Fruit fly (Drosophila melanogaster) whole organism, prepupa: Measurements from ENCODE around the gene eater.

Source experiments
- CG11762 ChIP-seq: fragments of 200-800 bp; sonication (Bioruptor generic); optimal IDR thresholded peaks from 3 replicates; lab custom pipeline; 2016; ENCODE audit warnings: missing biosample characterization, missing genetic modification characterization; ENCODE audit not compliant: insufficient read depth
- CG8119 ChIP-seq: fragments of 200-800 bp; sonication (Bioruptor generic); IDR thresholded peaks from 3 replicates; pipeline ENCODE4 v1.3.6; 2022; ENCODE audit warnings: missing biosample characterization, missing genetic modification characterization
- Lpt ChIP-seq: fragments of 200-800 bp; sonication (Bioruptor generic); optimal IDR thresholded peaks from 3 replicates; lab custom pipeline; 2016; ENCODE audit warnings: missing biosample characterization, missing genetic modification characterization
- Sox15 ChIP-seq: fragments of 200-800 bp; sonication (Bioruptor generic); optimal IDR thresholded peaks from 3 replicates; lab custom pipeline; 2016; ENCODE audit warnings: missing biosample characterization, missing genetic modification characterization
- dsx ChIP-seq: fragments of 200-800 bp; optimal IDR thresholded peaks from 3 replicates; lab custom pipeline; 2019; ENCODE audit warnings: missing biosample characterization, mild to moderate bottlenecking, missing genetic modification characterization, moderate library complexity; ENCODE audit not compliant: poor library complexity, severe bottlenecking
- salr ChIP-seq, 2 experiments: fragments of 200-800 bp; sonication (Bioruptor generic); optimal IDR thresholded peaks; 3 replicates each; lab custom pipeline; 2016 to 2018; ENCODE audit warnings: missing biosample characterization in 2 of 2, missing genetic modification characterization in 2 of 2, mild to moderate bottlenecking in 1 of 2

dm6 chr3R:27118346-27118745 lies 18.9 kb upstream of the eater start, which contains the start of gene CG5882:
- no peak for TF ChIP-seq salr (GFP tag; optimal IDR thresholded peaks at IDR 0.05; lab: Kevin White, UChicago)
- no peak for TF ChIP-seq CG11762 (GFP tag; lab: Kevin White, UChicago)
- TF ChIP-seq Sox15 (GFP tag; lab: Kevin White, UChicago) = no peak
- TF ChIP-seq CG8119 (GFP tag; lab: Robert Waterston, UW) = no peak
- no peak for TF ChIP-seq dsx (GFP tag; lab: Kevin White, UChicago)
- no peak for TF ChIP-seq Lpt
